Worm (Caenorhabditis elegans) whole organism, L2 larva: Measurements from ENCODE around the gene F58B3.4.
A peak's percentile ranks its signal among the peaks of the same experiment; 100 is the strongest.

Source experiments
- crh-2 ChIP-seq: sonication (generic microtip); optimal IDR thresholded peaks from 2 replicates; lab custom pipeline; 2017; ENCODE audit warnings: missing biosample characterization, missing genetic modification characterization
- fos-1 ChIP-seq: fragments of 150-350 bp; optimal IDR thresholded peaks from 2 replicates; lab custom pipeline; 2014; ENCODE audit warnings: missing biosample characterization, missing genetic modification characterization
- zag-1 ChIP-seq: fragments of 150-350 bp; optimal IDR thresholded peaks from 2 replicates; lab custom pipeline; 2014; ENCODE audit warnings: missing biosample characterization, missing genetic modification characterization

F58B3.4 gene

ce11 chrIV:11582450-11583166 is 49.0 kb downstream of the F58B3.4 start:
- TF ChIP-seq crh-2 (tag; lab: Kevin White, UChicago) (peak; percentile 7), fos-1 (tag; lab: Kevin White, UChicago) (peak; percentile 31), zag-1 (tag; lab: Kevin White, UChicago) (no peak)
- TF ChIP-seq, all 48 proteins: peak for 2
